Fruit fly (Drosophila melanogaster) S2 (cell line): ENCODE data around the gene croc.

ENCODE experiments used
- CG8478 ChIP-seq: fragments of >200 bp; optimal IDR thresholded peaks from 2 replicates; lab custom pipeline; 2018
- CTCF ChIP-seq, 2 experiments: fragments of >200 bp; optimal IDR thresholded peaks; 2 replicates each; lab custom pipeline; 2018

DNA sequence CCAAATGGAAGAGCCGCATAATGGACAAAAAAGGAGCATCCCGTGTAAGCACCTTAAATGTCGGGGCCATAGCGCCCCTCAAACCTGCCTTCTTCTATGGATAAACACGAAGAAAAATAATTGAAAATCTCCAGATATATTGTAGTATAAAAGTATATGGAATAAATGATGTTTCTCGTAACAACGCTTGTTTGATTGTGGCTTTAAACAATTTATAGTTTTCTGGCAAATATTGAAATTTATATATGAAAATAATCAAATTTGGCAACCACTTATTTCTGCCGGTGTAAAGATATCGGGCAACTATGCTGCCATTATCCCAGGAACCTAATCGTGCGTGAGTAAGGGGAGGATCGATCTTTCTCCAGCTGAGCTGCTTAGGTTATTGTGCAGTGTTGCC lies 21.1 kb downstream of the croc start:
- TF ChIP-seq CG8478 (lab: Kevin White, UChicago) (no peak), CTCF (optimal IDR thresholded peaks at IDR 0.05; lab: Kevin White, UChicago) (no peak)
